Fruit fly (Drosophila melanogaster) whole organism, embryonic: ENCODE results near the gene CG31817.

Experiments used
- Abd-B ChIP-seq: fragments of 200-800 bp; sonication (Bioruptor generic); optimal IDR thresholded peaks from 2 replicates; lab custom pipeline; 2018; ENCODE audit warnings: missing biosample characterization, mild to moderate bottlenecking, missing genetic modification characterization, moderate library complexity
- Ada2b ChIP-seq: fragments of 200-800 bp; sonication (Bioruptor generic); IDR thresholded peaks from 2 replicates; pipeline ENCODE4 v1.3.6; 2022; ENCODE audit warnings: missing biosample characterization, missing genetic modification characterization
- CG10147 ChIP-seq: fragments of 200-800 bp; sonication (Bioruptor generic); optimal IDR thresholded peaks from 2 replicates; lab custom pipeline; 2019; ENCODE audit warnings: missing biosample characterization, mild to moderate bottlenecking, missing genetic modification characterization, moderate library complexity
- CG10431 ChIP-seq: fragments of 200-800 bp; sonication (Bioruptor generic); optimal IDR thresholded peaks from 3 replicates; lab custom pipeline; 2018; ENCODE audit warnings: missing biosample characterization, mild to moderate bottlenecking, missing genetic modification characterization
- CG10959 ChIP-seq: fragments of 200-800 bp; sonication (Bioruptor generic); IDR thresholded peaks from 2 replicates; pipeline ENCODE4 v1.3.6; 2022; ENCODE audit warnings: missing biosample characterization, missing genetic modification characterization
- CG11093 ChIP-seq: fragments of 200-800 bp; sonication (Bioruptor generic); IDR thresholded peaks from 3 replicates; pipeline ENCODE4 v1.3.6; 2022; ENCODE audit warnings: missing biosample characterization, missing genetic modification characterization
- CG12659 ChIP-seq: fragments of 200-800 bp; sonication (Bioruptor generic); optimal IDR thresholded peaks from 3 replicates; lab custom pipeline; 2017; ENCODE audit warnings: mild to moderate bottlenecking, missing biosample characterization, missing genetic modification reagents, missing genetic modification characterization
- CG13424 ChIP-seq: fragments of 200-800 bp; sonication (Bioruptor generic); optimal IDR thresholded peaks from 2 replicates; lab custom pipeline; 2019; ENCODE audit warnings: missing biosample characterization, mild to moderate bottlenecking, missing genetic modification characterization, moderate library complexity
- CG15696 ChIP-seq: fragments of 200-800 bp; sonication (Bioruptor generic); optimal IDR thresholded peaks from 2 replicates; lab custom pipeline; 2019; ENCODE audit warnings: missing biosample characterization, mild to moderate bottlenecking, missing genetic modification characterization, moderate library complexity
- CG16813 ChIP-seq: fragments of 200-800 bp; sonication (Bioruptor generic); IDR thresholded peaks from 3 replicates; pipeline ENCODE4 v1.3.6; 2022; ENCODE audit warnings: missing biosample characterization, missing genetic modification characterization; ENCODE audit not compliant: partially characterized antibody
- CG16815 ChIP-seq: fragments of 200-800 bp; sonication (Bioruptor generic); optimal IDR thresholded peaks from 3 replicates; lab custom pipeline; 2017; ENCODE audit warnings: missing biosample characterization, mild to moderate bottlenecking, missing genetic modification characterization
- CG17802 ChIP-seq: fragments of 200-800 bp; sonication (Bioruptor generic); optimal IDR thresholded peaks from 2 replicates; lab custom pipeline; 2018; ENCODE audit warnings: missing biosample characterization, mild to moderate bottlenecking, missing genetic modification characterization, moderate library complexity
- CG17829 ChIP-seq: fragments of 200-800 bp; optimal IDR thresholded peaks from 2 replicates; lab custom pipeline; 2019; ENCODE audit warnings: missing biosample characterization, mild to moderate bottlenecking, missing genetic modification characterization, moderate library complexity
- CG2199 ChIP-seq: fragments of 200-800 bp; sonication (Bioruptor generic); IDR thresholded peaks from 3 replicates; pipeline ENCODE4 v1.3.6; 2022; ENCODE audit warnings: missing biosample characterization, missing genetic modification characterization
- CG30020 ChIP-seq: fragments of 200-800 bp; optimal IDR thresholded peaks from 2 replicates; lab custom pipeline; 2019; ENCODE audit warnings: missing biosample characterization, mild to moderate bottlenecking, missing genetic modification characterization, moderate library complexity
- CG30431 ChIP-seq: fragments of 200-800 bp; sonication (Bioruptor generic); optimal IDR thresholded peaks from 2 replicates; lab custom pipeline; 2017; ENCODE audit warnings: missing biosample characterization, missing genetic modification characterization
- CG3995 ChIP-seq: fragments of 200-800 bp; sonication (Bioruptor generic); optimal IDR thresholded peaks from 3 replicates; lab custom pipeline; 2016; ENCODE audit warnings: missing biosample characterization, missing genetic modification characterization
- CG4328 ChIP-seq: fragments of 200-800 bp; sonication (Bioruptor generic); optimal IDR thresholded peaks from 3 replicates; lab custom pipeline; 2017; ENCODE audit warnings: missing biosample characterization, missing genetic modification reagents, missing genetic modification characterization
- CG5953 ChIP-seq: fragments of 200-800 bp; sonication (Bioruptor generic); IDR thresholded peaks from 2 replicates; pipeline ENCODE4 v1.3.6; 2022; ENCODE audit warnings: missing biosample characterization, missing genetic modification characterization
- CG9609 ChIP-seq: fragments of 200-800 bp; sonication (Bioruptor generic); optimal IDR thresholded peaks from 3 replicates; lab custom pipeline; 2016; ENCODE audit warnings: missing biosample characterization, missing genetic modification characterization
- CG9876 ChIP-seq: fragments of 200-800 bp; sonication (Bioruptor generic); optimal IDR thresholded peaks from 2 replicates; lab custom pipeline; 2016; ENCODE audit warnings: missing biosample characterization, missing genetic modification characterization
- CrebB ChIP-seq: fragments of 200-800 bp; sonication (Bioruptor generic); optimal IDR thresholded peaks from 3 replicates; lab custom pipeline; 2018; ENCODE audit warnings: missing biosample characterization, mild to moderate bottlenecking, missing genetic modification characterization
- D ChIP-seq, 2 experiments: fragments of 200-800 bp in 1 of 2; fragments of >200 bp in 1 of 2; sonication (Bioruptor generic) in 1 of 2; optimal IDR thresholded peaks; 2 replicates in 1 of 2; 3 replicates in 1 of 2; lab custom pipeline; 2017; ENCODE audit warnings: mild to moderate bottlenecking in 1 of 2, missing biosample characterization in 1 of 2, missing genetic modification characterization in 1 of 2, missing genetic modification reagents in 1 of 2
- Dek ChIP-seq: fragments of 200-800 bp; sonication (Bioruptor generic); optimal IDR thresholded peaks from 3 replicates; lab custom pipeline; 2019; ENCODE audit warnings: missing biosample characterization, mild to moderate bottlenecking, missing genetic modification characterization, moderate library complexity
- Dip3 ChIP-seq: fragments of 200-800 bp; sonication (Bioruptor generic); optimal IDR thresholded peaks from 3 replicates; lab custom pipeline; 2016; ENCODE audit warnings: missing biosample characterization, missing genetic modification characterization
- Dref ChIP-seq: fragments of 200-800 bp; sonication (Bioruptor generic); IDR thresholded peaks from 2 replicates; pipeline ENCODE4 v1.3.6; 2022; ENCODE audit warnings: missing biosample characterization, missing genetic modification characterization
- Gug ChIP-seq: fragments of 200-800 bp; sonication (Bioruptor generic); IDR thresholded peaks from 4 replicates; pipeline ENCODE4 v1.3.6; 2022; ENCODE audit warnings: missing biosample characterization, missing genetic modification characterization
- MBD-R2 ChIP-seq: fragments of 200-800 bp; sonication (Bioruptor generic); IDR thresholded peaks from 2 replicates; pipeline ENCODE4 v1.3.6; 2022; ENCODE audit warnings: missing biosample characterization, missing genetic modification characterization
- Mad ChIP-seq: fragments of 200-800 bp; sonication (Bioruptor generic); optimal IDR thresholded peaks from 2 replicates; lab custom pipeline; 2016; ENCODE audit warnings: missing biosample characterization, missing genetic modification characterization
- Nf-YA ChIP-seq: fragments of 200-800 bp; sonication (Bioruptor generic); IDR thresholded peaks from 2 replicates; pipeline ENCODE4 v1.3.6; 2022; ENCODE audit warnings: missing biosample characterization, missing genetic modification characterization
- Oli ChIP-seq: fragments of 200-800 bp; sonication (Bioruptor generic); optimal IDR thresholded peaks from 2 replicates; lab custom pipeline; 2018; ENCODE audit warnings: missing biosample characterization, mild to moderate bottlenecking, missing genetic modification characterization, moderate library complexity
- Ptx1 ChIP-seq: fragments of 200-800 bp; sonication (Bioruptor generic); IDR thresholded peaks from 2 replicates; pipeline ENCODE4 v1.3.6; 2022; ENCODE audit warnings: missing biosample characterization, missing genetic modification characterization
- Scr ChIP-seq: fragments of 200-800 bp; sonication (Bioruptor generic); IDR thresholded peaks from 2 replicates; pipeline ENCODE4 v1.3.6; 2022; ENCODE audit warnings: missing biosample characterization, missing genetic modification characterization; ENCODE audit not compliant: partially characterized antibody
- YL-1 ChIP-seq: fragments of 200-800 bp; sonication (Bioruptor generic); optimal IDR thresholded peaks from 3 replicates; lab custom pipeline; 2017; ENCODE audit warnings: missing biosample characterization, mild to moderate bottlenecking, missing genetic modification characterization
- ara ChIP-seq: fragments of 200-800 bp; sonication (Bioruptor generic); IDR thresholded peaks from 2 replicates; pipeline ENCODE4 v1.3.6; 2022; ENCODE audit warnings: missing biosample characterization, missing genetic modification characterization
- cad ChIP-seq: fragments of >200 bp; optimal IDR thresholded peaks from 2 replicates; lab custom pipeline; 2017; ENCODE audit warnings: missing biosample characterization, missing genetic modification characterization
- gcm2 ChIP-seq: fragments of 200-800 bp; sonication (Bioruptor generic); optimal IDR thresholded peaks from 2 replicates; lab custom pipeline; 2016; ENCODE audit warnings: missing biosample characterization, missing genetic modification characterization
- gt ChIP-seq: fragments of 200-800 bp; sonication (Bioruptor generic); IDR thresholded peaks from 2 replicates; pipeline ENCODE4 v1.3.6; 2022; ENCODE audit warnings: missing biosample characterization, missing genetic modification characterization
- hb ChIP-seq: fragments of 200-800 bp; sonication (Bioruptor generic); IDR thresholded peaks from 3 replicates; pipeline ENCODE4 v1.3.6; 2022; ENCODE audit warnings: missing biosample characterization, missing genetic modification characterization; ENCODE audit not compliant: partially characterized antibody
- luna ChIP-seq: fragments of 200-800 bp; sonication (Bioruptor generic); optimal IDR thresholded peaks from 2 replicates; lab custom pipeline; 2016; ENCODE audit warnings: missing biosample characterization, missing genetic modification characterization
- mam ChIP-seq: fragments of 200-800 bp; sonication (Bioruptor generic); optimal IDR thresholded peaks from 3 replicates; lab custom pipeline; 2016; ENCODE audit warnings: missing biosample characterization, missing genetic modification characterization
- nom ChIP-seq: fragments of 200-800 bp; sonication (Bioruptor generic); optimal IDR thresholded peaks from 2 replicates; lab custom pipeline; 2017; ENCODE audit warnings: missing biosample characterization, missing genetic modification characterization, mild to moderate bottlenecking, moderate library complexity, missing genetic modification reagents
- repo ChIP-seq: fragments of 200-800 bp; sonication (Bioruptor generic); optimal IDR thresholded peaks from 2 replicates; lab custom pipeline; 2016; ENCODE audit warnings: missing biosample characterization, missing genetic modification characterization
- seq ChIP-seq: fragments of 200-800 bp; sonication (Bioruptor generic); IDR thresholded peaks from 2 replicates; pipeline ENCODE4 v1.3.6; 2022; ENCODE audit warnings: missing biosample characterization, missing genetic modification characterization
- sim ChIP-seq: fragments of 200-800 bp; sonication (Bioruptor generic); IDR thresholded peaks from 2 replicates; pipeline ENCODE4 v1.3.6; 2022; ENCODE audit warnings: missing biosample characterization, missing genetic modification characterization
- slou ChIP-seq: fragments of 200-800 bp; sonication (Bioruptor generic); optimal IDR thresholded peaks from 3 replicates; lab custom pipeline; 2016; ENCODE audit warnings: missing biosample characterization, missing genetic modification characterization
- sqz ChIP-seq: fragments of 200-800 bp; sonication (Bioruptor generic); optimal IDR thresholded peaks from 3 replicates; lab custom pipeline; 2018; ENCODE audit warnings: missing biosample characterization, mild to moderate bottlenecking, missing genetic modification characterization
- trem ChIP-seq: fragments of 200-800 bp; optimal IDR thresholded peaks from 3 replicates; lab custom pipeline; 2019; ENCODE audit warnings: missing biosample characterization, mild to moderate bottlenecking, missing genetic modification characterization, moderate library complexity
- tx ChIP-seq: fragments of 200-800 bp; sonication (Bioruptor generic); optimal IDR thresholded peaks from 2 replicates; lab custom pipeline; 2016; ENCODE audit warnings: missing biosample characterization, missing genetic modification characterization
- vnd ChIP-seq: fragments of 200-800 bp; sonication (Bioruptor generic); IDR thresholded peaks from 3 replicates; pipeline ENCODE4 v1.3.6; 2022; ENCODE audit warnings: missing biosample characterization, missing genetic modification characterization; ENCODE audit not compliant: partially characterized antibody
- vvl ChIP-seq: fragments of 200-800 bp; sonication (Bioruptor generic); IDR thresholded peaks from 2 replicates; pipeline ENCODE4 v1.3.6; 2022; ENCODE audit warnings: missing biosample characterization, missing genetic modification characterization

CG31817 gene

DNA sequence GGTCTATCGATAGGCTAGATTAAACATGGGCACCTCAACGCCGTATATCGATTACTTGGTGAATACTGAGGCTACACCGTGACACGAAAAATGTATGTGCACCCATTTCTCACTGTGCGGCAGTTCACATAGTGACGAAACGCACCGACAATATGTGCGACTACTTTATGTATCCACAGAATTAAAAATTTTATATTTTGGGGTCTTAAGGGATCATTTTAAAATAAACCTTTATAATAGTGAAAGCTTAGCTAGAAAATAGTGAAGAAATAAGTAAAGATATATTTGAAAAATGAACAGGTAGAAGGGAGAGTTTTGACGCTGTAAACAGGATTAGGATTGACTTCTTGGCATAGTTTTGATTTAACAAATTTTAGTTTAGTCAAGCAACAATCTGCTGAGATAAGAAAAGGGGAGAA lies 8.6 kb downstream of the CG31817 start, which contains the start of gene mRpL4 (continued):
- TF ChIP-seq CG4328 (peak; percentile 6), CG17829 (tag; lab: Kevin White, UChicago) (peak; percentile 80), ara (GFP tag; lab: Robert Waterston, UW) (peak; percentile 52; the same call in 1 of the 2 replicates), Abd-B (GFP tag; lab: Kevin White, UChicago) (peak; percentile 72), vvl (GFP tag; lab: Robert Waterston, UW) (peak; percentile 69), cad (GFP tag; lab: Kevin White, UChicago) (no peak), CG10959 (GFP tag; lab: Robert Waterston, UW) (no peak), Nf-YA (no peak), vnd (GFP tag; lab: Robert Waterston, UW) (peak; percentile 98), CG11093 (GFP tag; lab: Robert Waterston, UW) (peak; percentile 18; the same call in 1 of the 3 replicates), Dek (peak; percentile 62), Scr (GFP tag; lab: Robert Waterston, UW) (peak; percentile 99), hb (peak; percentile 99), CG30020 (peak; percentile 74), CG10431 (GFP tag; lab: Kevin White, UChicago) (no peak), slou (GFP tag; lab: Kevin White, UChicago) (peak; percentile 60), nom (GFP tag; lab: Kevin White, UChicago) (no peak), Dref (GFP tag; lab: Robert Waterston, UW) (peak; percentile 97), CG13424 (peak; percentile 48), CrebB (tag; lab: Kevin White, UChicago) (no peak), mam (GFP tag; lab: Kevin White, UChicago) (peak; percentile 87), CG9876 (GFP tag; lab: Kevin White, UChicago) (peak; percentile 74), CG5953 (GFP tag; lab: Robert Waterston, UW) (peak; percentile 51; the same call in 1 of the 2 replicates), sqz (no peak), MBD-R2 (peak; percentile 94), Dip3 (GFP tag; lab: Kevin White, UChicago) (peak; percentile 89), CG16813 (peak; percentile 99), gt (GFP tag; lab: Robert Waterston, UW) (no peak), CG15696 (tag; lab: Kevin White, UChicago) (peak; percentile 47), CG30431 (GFP tag; lab: Kevin White, UChicago) (no peak), Mad (GFP tag; lab: Kevin White, UChicago) (no peak), CG2199 (GFP tag; lab: Robert Waterston, UW) (peak; percentile 87), Ptx1 (peak; percentile 75), CG9609 (GFP tag; lab: Kevin White, UChicago) (peak; percentile 75), gcm2 (peak; percentile 58), CG10147 (GFP tag; lab: Kevin White, UChicago) (no peak), CG12659 (GFP tag; lab: Kevin White, UChicago) (peak; percentile 80), CG16815 (GFP tag; lab: Kevin White, UChicago) (peak; percentile 42), tx (GFP tag; lab: Kevin White, UChicago) (peak; percentile 76), trem (peak; percentile 84), YL-1 (GFP tag; lab: Kevin White, UChicago) (peak; percentile 28), seq (no peak), Ada2b (GFP tag; lab: Robert Waterston, UW) (peak; percentile 41; the same call in 1 of the 2 replicates), repo (GFP tag; lab: Kevin White, UChicago) (peak; percentile 24), CG3995 (GFP tag; lab: Kevin White, UChicago) (peak; percentile 87), Oli (tag; lab: Kevin White, UChicago) (peak; percentile 17), Gug (peak; percentile 84), sim (GFP tag; lab: Robert Waterston, UW) (no peak), luna (GFP tag; lab: Kevin White, UChicago) (peak; percentile 29), CG17802 (tag; lab: Kevin White, UChicago) (peak; percentile 53), D (optimal IDR thresholded peaks at IDR 0.05; lab: Kevin White, UChicago) (no peak), D (GFP tag; optimal IDR thresholded peaks at IDR 0.05; lab: Kevin White, UChicago) (no peak)
